Worm (Caenorhabditis elegans): ENCODE data around the gene math-41.
"Not testable (repeated sequence)": the region's sequence is repeated elsewhere in the genome, so short reads cannot be mapped to it uniquely, and the experiment has no call there.

Gene math-41

DNA sequence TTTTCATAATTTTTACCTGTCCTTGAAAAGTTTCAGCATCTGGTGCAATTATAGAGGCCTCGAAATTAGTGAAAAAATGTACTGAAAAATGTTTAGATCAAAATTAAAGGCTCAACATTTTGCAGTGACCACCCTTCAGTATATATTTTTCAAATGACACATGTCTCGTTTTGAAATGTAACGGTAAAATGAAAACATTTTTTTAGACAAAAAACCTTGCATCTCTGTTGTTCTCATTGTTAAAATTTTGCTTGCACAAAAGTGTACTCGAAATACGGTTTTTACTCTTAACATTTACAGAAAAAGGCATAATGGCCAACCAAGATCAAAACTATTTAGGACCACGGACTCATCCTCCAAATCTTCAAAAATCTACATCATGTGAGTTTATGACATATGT lies at the start of gene math-41:
Gene math-41, plus strand, starts transcription at position 301 of the 400 bp plus-strand sequence.
- not testable (repeated sequence) for TF ChIP-seq ama-1 (optimal IDR thresholded peaks at IDR 0.05); blmp-1 (tag; optimal IDR thresholded peaks at IDR 0.05; ENCODE audit: insufficient read depth); nhr-129 (tag; optimal IDR thresholded peaks at IDR 0.05)

DNA sequence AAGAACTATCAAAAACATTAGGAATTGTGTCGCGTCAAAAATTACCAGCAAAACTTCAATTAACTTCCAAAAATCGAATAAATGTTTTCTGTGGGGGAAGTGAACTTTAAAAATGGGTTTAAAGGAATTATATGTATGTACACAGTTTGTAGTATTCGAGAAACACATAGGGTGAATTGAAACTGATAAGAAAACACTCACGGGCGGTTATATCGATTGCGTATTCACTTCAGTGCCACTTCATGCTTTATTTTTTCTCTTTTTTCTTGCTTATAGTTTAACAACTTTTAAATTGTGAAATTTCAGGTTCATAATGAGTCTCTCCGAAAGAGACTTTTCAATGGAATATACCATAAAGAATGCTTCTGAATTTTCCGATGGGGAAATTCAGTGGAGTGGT lies 49.2 kb upstream of the math-41 start, which contains the start of gene F36H5.14:
Gene F36H5.14, plus strand, starts transcription at position 301 of the 400 bp plus-strand sequence.
- not testable (repeated sequence) for TF ChIP-seq skn-1 (tag; optimal IDR thresholded peaks at IDR 0.05); ceh-16 (tag; optimal IDR thresholded peaks at IDR 0.05); ztf-1 (GFP tag; conservative IDR thresholded peaks at IDR 0.05)

DNA sequence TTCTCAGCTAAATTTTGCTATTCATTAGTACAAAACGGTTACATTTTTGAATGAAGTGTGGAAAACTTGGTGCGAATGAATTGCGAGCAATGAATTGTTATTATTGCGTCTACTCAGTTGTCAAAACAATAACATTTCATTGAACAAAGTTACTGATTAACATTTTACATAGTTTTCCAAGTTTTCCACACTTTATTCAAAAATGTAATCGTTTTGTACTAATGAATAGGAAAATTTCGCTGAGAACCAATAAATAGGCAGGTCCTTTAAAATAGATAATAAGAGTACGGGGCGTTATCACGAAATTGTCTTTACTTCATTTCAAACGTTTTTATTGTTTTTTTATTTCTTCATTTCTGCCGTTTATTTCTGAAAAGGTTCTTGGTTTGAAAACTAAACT lies 42.0 kb upstream of the math-41 start, which contains the start of gene math-4:
Gene math-4, minus strand, starts transcription at position 101 of the 400 bp plus-strand sequence.
- TF ChIP-seq gmeb-1 (tag; optimal IDR thresholded peaks at IDR 0.05) = no peak
- TF ChIP-seq ceh-82 (tag; optimal IDR thresholded peaks at IDR 0.05) = no peak
- TF ChIP-seq skn-1 (tag; optimal IDR thresholded peaks at IDR 0.05) = no peak
- TF ChIP-seq elt-3 (tag; optimal IDR thresholded peaks at IDR 0.05) = no peak
- TF ChIP-seq nhr-129 (tag; optimal IDR thresholded peaks at IDR 0.05) = no peak
- TF ChIP-seq mdl-1 (tag; optimal IDR thresholded peaks at IDR 0.05) = no peak
- no peak for TF ChIP-seq fos-1 (tag; optimal IDR thresholded peaks at IDR 0.05)
- no peak for TF ChIP-seq alr-1 (tag; optimal IDR thresholded peaks at IDR 0.05)
- no peak for TF ChIP-seq ztf-4 (tag; optimal IDR thresholded peaks at IDR 0.05)

DNA sequence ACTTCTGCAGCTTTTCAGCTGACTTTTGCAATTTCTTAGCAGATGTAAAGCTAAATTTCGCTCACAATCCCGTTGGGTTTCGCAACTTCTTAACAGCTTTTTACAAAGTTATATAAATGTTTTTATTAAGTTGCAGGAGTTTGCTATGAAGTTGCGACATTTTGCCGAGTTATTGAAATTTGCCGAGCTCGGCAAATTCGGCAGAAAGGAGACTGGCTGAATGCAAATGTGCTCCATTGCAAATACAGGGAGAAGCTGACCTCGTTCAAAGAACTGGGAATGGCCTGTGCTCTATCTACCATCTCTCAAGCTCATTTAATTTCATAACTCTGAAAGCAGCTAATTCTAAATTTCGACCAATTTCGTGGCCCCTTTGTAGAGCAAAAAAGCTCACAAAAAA lies 39.6 kb upstream of the math-41 start, which contains the start of gene C08F1.11:
Gene C08F1.11, minus strand, starts transcription at position 101 of the 400 bp plus-strand sequence.
- no peak for TF ChIP-seq lsy-2 (tag; optimal IDR thresholded peaks at IDR 0.05)
- no peak for TF ChIP-seq nhr-12 (tag; optimal IDR thresholded peaks at IDR 0.05)
- no peak for TF ChIP-seq ztf-11 (tag; optimal IDR thresholded peaks at IDR 0.05)
- no peak for TF ChIP-seq sma-9 (GFP tag; optimal IDR thresholded peaks at IDR 0.05)
- no peak for TF ChIP-seq sma-9 (tag; optimal IDR thresholded peaks at IDR 0.05)
- no peak for TF ChIP-seq C34F6.9 (tag; optimal IDR thresholded peaks at IDR 0.05)
- TF ChIP-seq nhr-237 (tag; optimal IDR thresholded peaks at IDR 0.05) = no peak
- no peak for TF ChIP-seq sem-4 (tag; optimal IDR thresholded peaks at IDR 0.05)
- TF ChIP-seq elt-1 (tag; optimal IDR thresholded peaks at IDR 0.05) = no peak
- TF ChIP-seq nhr-23 (tag; optimal IDR thresholded peaks at IDR 0.05) = no peak
- TF ChIP-seq mbf-1 (tag; optimal IDR thresholded peaks at IDR 0.05) = no peak
- no peak for TF ChIP-seq zag-1 (tag; optimal IDR thresholded peaks at IDR 0.05)
- no peak for TF ChIP-seq peb-1 (tag; optimal IDR thresholded peaks at IDR 0.05)
- no peak for TF ChIP-seq Y55F3AM.14 (GFP tag; optimal IDR thresholded peaks at IDR 0.05)
- no peak for TF ChIP-seq ztf-4 (tag; optimal IDR thresholded peaks at IDR 0.05)
- TF ChIP-seq mab-5 (tag; optimal IDR thresholded peaks at IDR 0.05) = no peak
- TF ChIP-seq lin-11 (tag; optimal IDR thresholded peaks at IDR 0.05) = no peak
- TF ChIP-seq nhr-10 (tag; optimal IDR thresholded peaks at IDR 0.05) = no peak
- TF ChIP-seq mdl-1 (tag; optimal IDR thresholded peaks at IDR 0.05) = no peak
- no peak for TF ChIP-seq fos-1 (tag; optimal IDR thresholded peaks at IDR 0.05)

DNA sequence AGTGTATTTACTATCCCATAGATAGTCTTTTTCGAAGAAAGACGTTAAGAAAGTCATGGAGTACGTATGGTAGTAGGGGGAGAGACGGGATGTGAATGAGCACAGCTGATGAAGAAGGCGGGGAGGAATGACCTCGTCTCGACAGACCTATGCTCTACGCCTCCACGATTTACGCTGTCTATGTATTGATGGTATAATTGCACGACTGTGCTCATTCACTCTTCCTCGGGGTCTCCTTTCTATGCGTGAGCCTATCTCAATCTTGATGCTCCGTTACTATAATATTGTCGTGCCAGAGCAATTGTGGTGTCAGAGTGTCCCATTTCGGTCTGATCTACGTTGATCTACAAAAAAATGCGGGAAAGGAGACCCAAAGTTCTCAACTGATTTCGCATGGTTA lies 38.2 kb upstream of the math-41 start, which contains the start of gene C08F1.10:
Gene C08F1.10, minus strand, starts transcription at position 101 of the 400 bp plus-strand sequence.
- TF ChIP-seq unc-39 (tag; optimal IDR thresholded peaks at IDR 0.05) = no peak
- TF ChIP-seq nhr-77 (tag; optimal IDR thresholded peaks at IDR 0.05) = no peak
- no peak for TF ChIP-seq lin-39 (tag; optimal IDR thresholded peaks at IDR 0.05)
- no peak for TF ChIP-seq lin-11 (tag; optimal IDR thresholded peaks at IDR 0.05)

DNA sequence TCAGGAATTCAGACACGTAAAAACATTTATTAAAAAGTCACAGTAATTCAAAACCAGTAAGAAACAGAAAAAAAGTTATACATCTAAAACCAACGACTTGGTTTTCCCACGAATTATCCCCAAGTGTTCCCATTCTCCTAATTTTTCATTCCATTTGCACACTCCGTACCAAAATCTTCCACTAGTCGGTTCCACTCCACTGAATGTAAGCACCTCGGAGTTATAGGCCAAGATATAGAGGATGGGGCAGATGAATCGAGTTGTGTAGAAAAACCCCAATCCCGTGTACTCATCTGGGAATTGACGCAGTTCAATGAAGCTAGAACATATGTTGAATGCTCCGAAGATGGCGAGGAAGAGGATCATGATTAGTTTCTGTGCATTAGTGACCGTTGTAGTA lies 37.2 kb upstream of the math-41 start:
- TF ChIP-seq unc-55 (GFP tag; optimal IDR thresholded peaks at IDR 0.05) (no peak), snpc-4 (tag; optimal IDR thresholded peaks at IDR 0.05) (no peak), gmeb-1 (tag; optimal IDR thresholded peaks at IDR 0.05) (no peak), nhr-12 (tag; optimal IDR thresholded peaks at IDR 0.05) (no peak), lsy-2 (tag; optimal IDR thresholded peaks at IDR 0.05) (no peak), zag-1 (tag; optimal IDR thresholded peaks at IDR 0.05) (no peak), mab-5 (tag; optimal IDR thresholded peaks at IDR 0.05) (no peak), ZK546.5 (tag; optimal IDR thresholded peaks at IDR 0.05) (no peak), ceh-82 (tag; optimal IDR thresholded peaks at IDR 0.05) (no peak), lin-13 (GFP tag; optimal IDR thresholded peaks at IDR 0.05) (no peak), nhr-10 (tag; optimal IDR thresholded peaks at IDR 0.05) (no peak), nhr-11 (tag; optimal IDR thresholded peaks at IDR 0.05) (no peak), mbf-1 (tag; optimal IDR thresholded peaks at IDR 0.05) (no peak), C34F6.9 (tag; optimal IDR thresholded peaks at IDR 0.05) (no peak), fos-1 (tag; optimal IDR thresholded peaks at IDR 0.05) (no peak)

Data from whole organism, L2 larva.